Worm (Caenorhabditis elegans) whole organism, L4/young adult: Measurements from ENCODE around the gene Y119D3B.14.

ENCODE experiments used
- W03F9.2 ChIP-seq: fragments of 150-350 bp; optimal IDR thresholded peaks from 2 replicates; lab custom pipeline; 2014; ENCODE audit warnings: missing biosample characterization, missing genetic modification characterization
- dao-5 ChIP-seq: sonication (generic microtip); optimal IDR thresholded peaks from 2 replicates; lab custom pipeline; 2016; ENCODE audit warnings: missing genotype, missing genetic modification characterization, moderate library complexity, missing compliant biosample characterization

- no peak for TF ChIP-seq W03F9.2 (tag; lab: Kevin White, UChicago)
- TF ChIP-seq dao-5 = no peak
These were observed 30.4 kb downstream of the Y119D3B.14 start for ce11 chrIII:1163203-1163602.
